Fruit fly (Drosophila melanogaster) Kc167 (cell line): ENCODE data around the gene Sugb.

Experiments used
- Myc ChIP-seq: fragments of >200 bp; optimal IDR thresholded peaks from 2 replicates; lab custom pipeline; 2017; ENCODE audit warnings: missing external identifiers
- Sin3A ChIP-seq: fragments of >200 bp; optimal IDR thresholded peaks from 2 replicates; lab custom pipeline; 2018; ENCODE audit warnings: missing external identifiers
- h ChIP-seq: fragments of >200 bp; optimal IDR thresholded peaks from 3 replicates; lab custom pipeline; 2018; ENCODE audit warnings: missing external identifiers
- psq ChIP-seq: fragments of >200 bp; optimal IDR thresholded peaks from 2 replicates; lab custom pipeline; 2017; ENCODE audit warnings: missing external identifiers
- ttk ChIP-seq: sonication (Bioruptor generic); optimal IDR thresholded peaks from 2 replicates; lab custom pipeline; 2017; ENCODE audit warnings: missing external identifiers

DNA sequence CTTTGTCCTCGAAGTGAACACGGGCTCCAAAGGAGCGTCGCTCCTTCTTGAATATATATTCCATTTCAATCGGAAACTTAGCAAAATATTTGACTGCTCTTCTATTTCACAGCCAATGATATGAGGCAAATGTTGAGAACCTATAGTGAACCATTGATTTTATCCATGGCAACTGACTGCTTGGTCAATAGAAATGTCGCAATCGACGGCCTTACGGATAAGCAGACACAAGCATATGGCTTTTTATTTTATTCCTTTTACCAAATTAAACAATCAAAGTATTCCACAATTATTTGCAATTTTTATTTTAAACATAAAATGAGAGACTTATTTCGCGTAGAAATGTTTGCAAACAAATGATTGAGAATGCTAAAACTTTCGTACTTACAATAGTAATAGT, 15.4 kb downstream of the Sugb start, which contains the start of gene Dnai2:
- TF ChIP-seq h (lab: Kevin White, UChicago) (no peak), Sin3A (lab: Kevin White, UChicago) (no peak), ttk (lab: Kevin White, UChicago) (no peak), Myc (no peak), psq (lab: Kevin White, UChicago) (no peak)
